Worm (Caenorhabditis elegans) whole organism, L4 larva: ENCODE measurements around the gene lgc-17.
A peak's percentile ranks its signal among the peaks of the same experiment; 100 is the strongest.

Experiments used
- F37D6.2 ChIP-seq: sonication (generic microtip); optimal IDR thresholded peaks from 2 replicates; lab custom pipeline; 2016; ENCODE audit warnings: mild to moderate bottlenecking, missing genetic modification characterization, missing compliant biosample characterization
- F49E8.2 ChIP-seq: sonication (generic microtip); optimal IDR thresholded peaks from 2 replicates; lab custom pipeline; 2016; ENCODE audit warnings: missing compliant biosample characterization, mild to moderate bottlenecking, missing genetic modification characterization, borderline replicate concordance
- R02D3.7 ChIP-seq: fragments of 150-350 bp; sonication (generic microtip); optimal IDR thresholded peaks from 3 replicates; lab custom pipeline; 2014; ENCODE audit warnings: missing biosample characterization, missing genetic modification characterization
- T20F7.1 ChIP-seq: fragments of 200-800 bp; sonication (Bioruptor generic); optimal IDR thresholded peaks from 2 replicates; lab custom pipeline; 2018; ENCODE audit warnings: mild to moderate bottlenecking, missing genetic modification characterization, missing compliant biosample characterization
- ZK546.5 ChIP-seq, 2 experiments: sonication (generic microtip); optimal IDR thresholded peaks; 2 replicates each; lab custom pipeline; 2017; ENCODE audit warnings: missing biosample characterization in 2 of 2, missing genetic modification characterization in 2 of 2
- aly-2 ChIP-seq: sonication (generic microtip); optimal IDR thresholded peaks from 2 replicates; lab custom pipeline; 2018; ENCODE audit warnings: missing biosample characterization, missing genetic modification characterization
- attf-4 ChIP-seq: sonication (generic microtip); optimal IDR thresholded peaks from 3 replicates; lab custom pipeline; 2017; ENCODE audit warnings: missing biosample characterization, missing genetic modification characterization
- ceh-44 ChIP-seq: fragments of 200-800 bp; sonication (Bioruptor generic); IDR thresholded peaks from 2 replicates; pipeline ENCODE4 v1.3.6; 2022; ENCODE audit warnings: missing genetic modification reagents, missing genetic modification characterization, missing compliant biosample characterization
- ceh-62 ChIP-seq: sonication (generic microtip); optimal IDR thresholded peaks from 2 replicates; lab custom pipeline; 2017; ENCODE audit warnings: missing biosample characterization, missing genetic modification characterization
- cey-2 ChIP-seq: sonication (generic microtip); optimal IDR thresholded peaks from 3 replicates; lab custom pipeline; 2017; ENCODE audit warnings: missing genetic modification characterization, mild to moderate bottlenecking, missing compliant biosample characterization, antibody characterized with exemption, borderline replicate concordance; ENCODE audit not compliant: insufficient read depth
- daf-8 ChIP-seq: fragments of 200-800 bp; sonication (Bioruptor generic); IDR thresholded peaks from 2 replicates; pipeline ENCODE4 v1.3.6; 2022; ENCODE audit warnings: missing genetic modification characterization, missing compliant biosample characterization
- dmd-6 ChIP-seq: fragments of 200-800 bp; sonication (Bioruptor generic); IDR thresholded peaks from 2 replicates; pipeline ENCODE4 v1.3.6; 2022; ENCODE audit warnings: missing genetic modification reagents, missing genetic modification characterization, missing compliant biosample characterization
- dmd-9 ChIP-seq: fragments of 200-800 bp; sonication (Bioruptor generic); IDR thresholded peaks from 2 replicates; pipeline ENCODE4 v1.3.6; 2022; ENCODE audit warnings: missing genetic modification reagents, missing genetic modification characterization, missing compliant biosample characterization
- duxl-1 ChIP-seq: sonication (generic microtip); optimal IDR thresholded peaks from 2 replicates; lab custom pipeline; 2016; ENCODE audit warnings: mild to moderate bottlenecking, missing genetic modification characterization, moderate library complexity, missing compliant biosample characterization; ENCODE audit not compliant: poor library complexity
- fkh-10 ChIP-seq: fragments of 150-350 bp; optimal IDR thresholded peaks from 2 replicates; lab custom pipeline; 2014; ENCODE audit warnings: missing biosample characterization, missing genetic modification reagents, missing genetic modification characterization
- hif-1 ChIP-seq, 2 experiments: sonication (generic microtip); optimal IDR thresholded peaks; 2 replicates each; lab custom pipeline; 2016 to 2017; ENCODE audit warnings: missing compliant biosample characterization in 2 of 2, missing genetic modification characterization in 2 of 2, missing genetic modification reagents in 2 of 2, missing genotype in 2 of 2, mild to moderate bottlenecking in 1 of 2
- hlh-11 ChIP-seq: fragments of 200-800 bp; sonication (Bioruptor generic); optimal IDR thresholded peaks from 2 replicates; lab custom pipeline; 2018; ENCODE audit warnings: mild to moderate bottlenecking, missing genetic modification characterization, missing compliant biosample characterization
- hlh-30 ChIP-seq: sonication (generic microtip); optimal IDR thresholded peaks from 2 replicates; lab custom pipeline; 2017; ENCODE audit warnings: antibody characterized with exemption, mild to moderate bottlenecking, missing genetic modification characterization, missing compliant biosample characterization; ENCODE audit not compliant: insufficient read depth
- hmg-1.1 ChIP-seq: fragments of 200-800 bp; sonication (Bioruptor generic); IDR thresholded peaks from 2 replicates; pipeline ENCODE4 v1.3.6; 2022; ENCODE audit warnings: missing genetic modification reagents, missing genetic modification characterization, missing compliant biosample characterization
- jun-1 ChIP-seq: fragments of 150-350 bp; optimal IDR thresholded peaks from 2 replicates; lab custom pipeline; 2014; ENCODE audit warnings: missing biosample characterization, missing genetic modification reagents, missing genetic modification characterization
- lin-13 ChIP-seq: fragments of 150-350 bp; optimal IDR thresholded peaks from 2 replicates; lab custom pipeline; 2014; ENCODE audit warnings: missing biosample characterization, missing genetic modification reagents, missing genetic modification characterization
- lin-38 ChIP-seq: fragments of 200-800 bp; sonication (Bioruptor generic); IDR thresholded peaks from 2 replicates; pipeline ENCODE4 v1.3.6; 2022; ENCODE audit warnings: missing genetic modification reagents, missing genetic modification characterization, missing compliant biosample characterization
- lin-39 ChIP-seq: fragments of 150-350 bp; optimal IDR thresholded peaks from 2 replicates; lab custom pipeline; 2014; ENCODE audit warnings: missing biosample characterization, missing genetic modification reagents, missing genetic modification characterization
- mdl-1 ChIP-seq, 2 experiments: fragments of 150-350 bp in 1 of 2; sonication (generic microtip) in 1 of 2; optimal IDR thresholded peaks; 2 replicates each; lab custom pipeline; 2014 to 2017; ENCODE audit warnings: missing biosample characterization in 2 of 2, missing genetic modification characterization in 2 of 2
- nhr-102 ChIP-seq: sonication (generic microtip); optimal IDR thresholded peaks from 2 replicates; lab custom pipeline; 2016; ENCODE audit warnings: mild to moderate bottlenecking, missing genetic modification characterization, moderate library complexity, missing compliant biosample characterization
- nhr-25 ChIP-seq: sonication (generic microtip); optimal IDR thresholded peaks from 2 replicates; lab custom pipeline; 2017; ENCODE audit warnings: missing genetic modification characterization, mild to moderate bottlenecking, missing compliant biosample characterization, antibody characterized with exemption, moderate library complexity, borderline replicate concordance; ENCODE audit not compliant: insufficient read depth
- nhr-28 ChIP-seq: fragments of 150-350 bp; optimal IDR thresholded peaks from 2 replicates; lab custom pipeline; 2014; ENCODE audit warnings: missing biosample characterization, missing genetic modification characterization
- nhr-41 ChIP-seq: fragments of 200-800 bp; sonication (Bioruptor generic); IDR thresholded peaks from 2 replicates; pipeline ENCODE4 v1.3.6; 2022; ENCODE audit warnings: missing genetic modification reagents, missing genetic modification characterization, missing compliant biosample characterization
- nhr-48 ChIP-seq: sonication (generic microtip); optimal IDR thresholded peaks from 2 replicates; lab custom pipeline; 2016; ENCODE audit warnings: mild to moderate bottlenecking, missing genetic modification characterization, missing compliant biosample characterization
- nhr-6 ChIP-seq: fragments of 150-350 bp; optimal IDR thresholded peaks from 2 replicates; lab custom pipeline; 2014; ENCODE audit warnings: missing biosample characterization, missing genetic modification characterization
- nhr-77 ChIP-seq: fragments of 150-350 bp; optimal IDR thresholded peaks from 2 replicates; lab custom pipeline; 2014; ENCODE audit warnings: missing biosample characterization, missing genetic modification characterization
- pha-4 ChIP-seq, 2 experiments: fragments of 150-350 bp in 1 of 2; fragments of 200-800 bp in 1 of 2; sonication (Bioruptor generic) in 1 of 2; IDR thresholded peaks in 1 of 2; optimal IDR thresholded peaks in 1 of 2; 2 replicates each; pipeline versions ENCODE4 v1.3.6 to Lab custom; 2014 to 2022; ENCODE audit warnings: missing genetic modification characterization in 2 of 2, missing genetic modification reagents in 2 of 2, missing biosample characterization in 1 of 2, missing compliant biosample characterization in 1 of 2
- sdz-12 ChIP-seq: fragments of 200-800 bp; sonication (Bioruptor generic); optimal IDR thresholded peaks from 2 replicates; lab custom pipeline; 2018; ENCODE audit warnings: mild to moderate bottlenecking, missing genetic modification characterization, missing compliant biosample characterization
- set-16 ChIP-seq: fragments of 200-800 bp; sonication (Bioruptor generic); IDR thresholded peaks from 2 replicates; pipeline ENCODE4 v1.3.6; 2022; ENCODE audit warnings: missing genetic modification reagents, missing genetic modification characterization, missing compliant biosample characterization
- spr-1 ChIP-seq: sonication (generic microtip); optimal IDR thresholded peaks from 2 replicates; lab custom pipeline; 2016; ENCODE audit warnings: mild to moderate bottlenecking, missing genetic modification characterization, missing compliant biosample characterization
- unc-130 ChIP-seq: sonication (generic microtip); optimal IDR thresholded peaks from 2 replicates; lab custom pipeline; 2016; ENCODE audit warnings: missing genetic modification reagents, missing genetic modification characterization, missing compliant biosample characterization
- vab-7 ChIP-seq: fragments of 200-800 bp; sonication (Bioruptor generic); IDR thresholded peaks from 2 replicates; pipeline ENCODE4 v1.3.6; 2022; ENCODE audit warnings: missing genetic modification reagents, missing genetic modification characterization, missing compliant biosample characterization
- zfp-2 ChIP-seq: sonication (generic microtip); optimal IDR thresholded peaks from 2 replicates; lab custom pipeline; 2016; ENCODE audit warnings: mild to moderate bottlenecking, missing genetic modification characterization, missing compliant biosample characterization

The lgc-17 gene

DNA sequence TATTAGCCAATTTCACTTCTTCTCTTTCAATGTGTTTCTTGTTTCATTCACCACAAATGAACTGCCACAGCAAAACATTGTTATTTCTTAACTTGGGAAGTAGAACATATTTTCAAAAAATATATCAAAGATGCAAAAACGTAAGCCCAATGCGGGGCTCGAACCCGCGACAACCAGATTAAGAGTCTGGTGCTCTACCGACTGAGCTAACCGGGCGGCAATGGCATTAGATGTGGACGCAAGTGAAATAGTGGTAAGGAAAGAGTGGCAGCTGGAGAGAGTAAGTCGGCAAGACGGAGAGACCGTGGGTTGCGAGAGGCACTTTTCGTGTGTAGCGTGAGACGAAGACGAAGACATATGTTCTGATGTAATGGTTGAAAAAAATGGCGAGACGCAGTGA is 15.4 kb upstream of the lgc-17 start (continued):
- TF ChIP-seq spr-1 (tag; lab: Kevin White, UChicago) (peak; percentile 69), nhr-41 (GFP tag; lab: Robert Waterston, UW) (peak; percentile 94), hif-1 (tag; optimal IDR thresholded peaks at IDR 0.05; lab: Kevin White, UChicago) (peak in 1 of 2 experiments; percentile 21), duxl-1 (tag; lab: Kevin White, UChicago) (peak; percentile 90), lin-39 (no peak), nhr-6 (tag; lab: Kevin White, UChicago) (peak; percentile 59), jun-1 (tag; lab: Kevin White, UChicago) (peak; percentile 73), T20F7.1 (GFP tag; lab: Kevin White, UChicago) (peak; percentile 64), lin-13 (GFP tag; lab: Kevin White, UChicago) (peak; percentile 37), nhr-48 (tag; lab: Kevin White, UChicago) (peak; percentile 73), hlh-30 (tag; lab: Kevin White, UChicago) (peak; percentile 81), hlh-11 (tag; lab: Kevin White, UChicago) (no peak)

- no peak for TF ChIP-seq nhr-25 (tag; lab: Kevin White, UChicago)
- no peak for TF ChIP-seq lin-38 (GFP tag; lab: Robert Waterston, UW)
- TF ChIP-seq, all 104 proteins: peak for 0
Measured at ce11 chrX:12108517-12109216, 12.7 kb upstream of the lgc-17 start, which contains the start of the genes W03G11.2 and lgc-13. W03G11.2 (minus strand) TSS chrX:12108617. lgc-13 (plus strand) TSS chrX:12109166.

DNA sequence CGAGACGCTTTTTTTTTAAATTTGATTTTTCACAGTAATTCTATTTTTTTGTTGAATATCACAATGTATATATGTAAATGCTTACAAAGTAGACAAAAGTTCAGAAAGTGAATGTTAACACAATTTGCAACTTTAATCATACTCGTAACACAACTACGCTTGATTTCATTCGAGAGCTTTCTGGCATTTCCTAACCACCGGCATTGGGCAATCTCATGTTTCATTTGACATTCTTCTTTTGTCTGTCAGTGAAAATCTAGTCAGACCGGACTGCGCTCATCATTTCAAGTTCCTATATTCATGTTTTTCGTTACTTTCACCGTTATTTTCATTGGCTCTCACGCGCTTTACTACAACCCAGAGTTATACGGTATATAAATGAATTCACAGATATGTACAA is 10.2 kb upstream of the lgc-17 start, which contains the start of gene lgc-14:
TSS of gene lgc-14 (plus strand) at position 301 of the 400 bp plus-strand sequence.
- TF ChIP-seq ceh-62, result no peak
- no peak for TF ChIP-seq daf-8 (GFP tag; lab: Robert Waterston, UW)
- no peak for TF ChIP-seq R02D3.7 (tag; lab: Kevin White, UChicago)
- TF ChIP-seq vab-7, result no peak
- TF ChIP-seq unc-130 (GFP tag; lab: Kevin White, UChicago), result no peak
- TF ChIP-seq cey-2 (tag; lab: Kevin White, UChicago), result no peak
- TF ChIP-seq pha-4 (GFP tag; IDR thresholded peaks at IDR 0.05; lab: Robert Waterston, UW), result no peak
- no peak for TF ChIP-seq pha-4 (tag; optimal IDR thresholded peaks at IDR 0.05; lab: Kevin White, UChicago)
- no peak for TF ChIP-seq ZK546.5 (tag; optimal IDR thresholded peaks at IDR 0.05; lab: Kevin White, UChicago)
- TF ChIP-seq hmg-1.1, result no peak
- TF ChIP-seq nhr-77 (tag; lab: Kevin White, UChicago), result no peak
- no peak for TF ChIP-seq attf-4

DNA sequence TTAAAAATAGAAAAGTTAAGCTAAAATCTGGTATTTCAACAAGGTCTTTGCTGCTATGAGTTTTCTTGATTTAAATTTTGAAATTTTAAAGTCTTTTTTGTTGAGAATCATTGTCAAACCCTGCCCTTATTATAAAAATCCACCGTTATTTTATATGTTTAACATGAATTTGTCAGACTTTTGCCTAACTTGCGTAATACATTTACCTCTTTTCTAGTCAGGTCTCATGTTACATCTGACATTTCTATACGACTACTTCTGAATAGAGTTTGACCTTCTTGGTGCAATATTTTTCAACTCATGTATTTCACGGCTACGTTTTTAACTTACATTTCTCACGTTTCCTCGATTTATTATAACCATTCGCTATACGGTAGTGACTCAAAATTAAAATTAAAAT is 7.4 kb upstream of the lgc-17 start, which contains the start of gene lgc-15:
TSS of gene lgc-15 (plus strand) at position 301 of the 400 bp plus-strand sequence.
- no peak for TF ChIP-seq mdl-1 (tag; optimal IDR thresholded peaks at IDR 0.05; lab: Kevin White, UChicago)
- TF ChIP-seq hlh-30 (tag; lab: Kevin White, UChicago), result no peak
- TF ChIP-seq nhr-48 (tag; lab: Kevin White, UChicago), result no peak
- no peak for TF ChIP-seq nhr-28 (tag; lab: Kevin White, UChicago)
- TF ChIP-seq lin-39, result no peak
- TF ChIP-seq attf-4, result no peak
- no peak for TF ChIP-seq sdz-12 (GFP tag; lab: Kevin White, UChicago)

DNA sequence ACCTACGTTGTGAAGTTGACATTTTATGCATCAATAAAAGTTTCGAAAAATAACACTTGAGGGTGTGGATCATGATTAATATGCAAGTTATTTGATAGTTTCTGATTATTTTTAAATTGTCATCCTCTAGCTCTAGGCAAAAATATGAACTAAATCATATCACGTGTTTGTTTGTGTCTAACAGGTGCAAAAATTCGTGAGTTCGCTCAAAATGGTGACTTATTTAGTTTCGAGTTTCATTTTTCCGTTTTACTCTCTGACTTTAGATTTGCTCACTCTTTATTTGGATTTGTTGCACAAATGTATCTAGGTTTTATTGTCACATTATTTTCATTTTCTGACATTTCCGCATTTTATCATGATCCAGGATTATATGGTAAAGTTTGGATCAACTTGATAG is 3.0 kb upstream of the lgc-17 start, which contains the start of gene lgc-16:
TSS of gene lgc-16 (plus strand) at position 301 of the 400 bp plus-strand sequence.
- TF ChIP-seq set-16 (GFP tag; lab: Robert Waterston, UW), result no peak
- TF ChIP-seq dmd-6 (GFP tag; lab: Robert Waterston, UW), result no peak
- no peak for TF ChIP-seq ceh-44 (GFP tag; lab: Robert Waterston, UW)
- TF ChIP-seq zfp-2 (tag; lab: Kevin White, UChicago), result no peak
- no peak for TF ChIP-seq daf-8 (GFP tag; lab: Robert Waterston, UW)
- TF ChIP-seq dmd-9 (GFP tag; lab: Robert Waterston, UW), result no peak
- TF ChIP-seq hmg-1.1, result no peak
- TF ChIP-seq F37D6.2, result no peak
- no peak for TF ChIP-seq nhr-102 (tag; lab: Kevin White, UChicago)
- no peak for TF ChIP-seq nhr-48 (tag; lab: Kevin White, UChicago)
- TF ChIP-seq lin-38 (GFP tag; lab: Robert Waterston, UW), result no peak
- no peak for TF ChIP-seq ceh-62
- TF ChIP-seq aly-2 (tag; lab: Kevin White, UChicago), result no peak
- TF ChIP-seq F49E8.2 (tag; lab: Kevin White, UChicago), result no peak
- no peak for TF ChIP-seq fkh-10 (GFP tag; lab: Kevin White, UChicago)
- TF ChIP-seq hlh-11 (tag; lab: Kevin White, UChicago), result no peak
